Worm (Caenorhabditis elegans) whole organism, young adult: ENCODE data around the gene ZK637.15.
A peak's percentile ranks its signal among the peaks of the same experiment; 100 is the strongest.

ENCODE experiments used
- B0035.1 ChIP-seq: sonication (generic microtip); optimal IDR thresholded peaks from 2 replicates; lab custom pipeline; 2016; ENCODE audit warnings: missing genetic modification characterization, mild to moderate bottlenecking, missing compliant biosample characterization, missing genotype, missing genetic modification reagents
- B0336.3 ChIP-seq: fragments of 200-800 bp; sonication (Bioruptor generic); IDR thresholded peaks from 2 replicates; pipeline ENCODE4 v1.3.6; 2022; ENCODE audit warnings: missing genetic modification characterization, missing compliant biosample characterization
- D2030.7 ChIP-seq: fragments of 200-800 bp; sonication (Bioruptor generic); IDR thresholded peaks from 2 replicates; pipeline ENCODE4 v1.3.6; 2022; ENCODE audit warnings: missing genetic modification reagents, missing genetic modification characterization, missing compliant biosample characterization
- F10E7.11 ChIP-seq: sonication (generic microtip); optimal IDR thresholded peaks from 2 replicates; lab custom pipeline; 2017; ENCODE audit warnings: mild to moderate bottlenecking, missing genetic modification characterization, moderate library complexity, missing compliant biosample characterization
- F22D6.2 ChIP-seq: sonication (generic microtip); optimal IDR thresholded peaks from 2 replicates; lab custom pipeline; 2016; ENCODE audit warnings: mild to moderate bottlenecking, missing genetic modification characterization, missing compliant biosample characterization
- F23B12.7 ChIP-seq: sonication (generic microtip); optimal IDR thresholded peaks from 2 replicates; lab custom pipeline; 2017; ENCODE audit warnings: missing genetic modification characterization, mild to moderate bottlenecking, missing compliant biosample characterization, antibody characterized with exemption, moderate library complexity; ENCODE audit not compliant: insufficient read depth
- F37B4.10 ChIP-seq: fragments of 200-800 bp; sonication (Bioruptor generic); IDR thresholded peaks from 2 replicates; pipeline ENCODE4 v1.3.6; 2022; ENCODE audit warnings: missing genetic modification characterization, missing compliant biosample characterization
- F39B2.1 ChIP-seq: fragments of 200-800 bp; sonication (Bioruptor generic); IDR thresholded peaks from 2 replicates; pipeline ENCODE4 v1.3.6; 2022; ENCODE audit warnings: missing genetic modification reagents, missing genetic modification characterization, missing compliant biosample characterization
- F55B11.4 ChIP-seq: sonication (generic microtip); optimal IDR thresholded peaks from 2 replicates; lab custom pipeline; 2016; ENCODE audit warnings: missing compliant biosample characterization, missing genetic modification characterization, borderline replicate concordance; ENCODE audit not compliant: insufficient read depth
- F57A8.1 ChIP-seq: fragments of 200-800 bp; sonication (Bioruptor generic); optimal IDR thresholded peaks from 2 replicates; lab custom pipeline; 2018; ENCODE audit warnings: mild to moderate bottlenecking, missing genetic modification characterization, moderate library complexity, missing compliant biosample characterization
- K12H6.12 ChIP-seq: fragments of 200-800 bp; sonication (Bioruptor generic); optimal IDR thresholded peaks from 2 replicates; lab custom pipeline; 2018; ENCODE audit warnings: mild to moderate bottlenecking, missing genetic modification characterization, missing compliant biosample characterization
- T26A5.8 ChIP-seq: sonication (generic microtip); optimal IDR thresholded peaks from 2 replicates; lab custom pipeline; 2016; ENCODE audit warnings: missing genetic modification characterization, missing compliant biosample characterization
- Y56A3A.18 ChIP-seq: fragments of 200-800 bp; sonication (Bioruptor generic); IDR thresholded peaks from 2 replicates; pipeline ENCODE4 v1.3.6; 2022; ENCODE audit warnings: missing genetic modification reagents, missing genetic modification characterization, missing compliant biosample characterization
- ZK185.1 ChIP-seq: sonication (generic microtip); optimal IDR thresholded peaks from 2 replicates; lab custom pipeline; 2016; ENCODE audit warnings: mild to moderate bottlenecking, missing genetic modification characterization, missing compliant biosample characterization; ENCODE audit not compliant: poor library complexity, severe bottlenecking
- ama-1 ChIP-seq, 3 experiments: fragments of 150-350 bp in 1 of 3; sonication (generic microtip) in 2 of 3; optimal IDR thresholded peaks; 2 replicates each; lab custom pipeline; 2014 to 2018; ENCODE audit warnings: missing biosample characterization in 2 of 3, missing genetic modification characterization in 2 of 3, missing genetic modification reagents in 2 of 3
- aptf-3 ChIP-seq: fragments of 200-800 bp; sonication (Bioruptor generic); IDR thresholded peaks from 2 replicates; pipeline ENCODE4 v1.3.6; 2022; ENCODE audit warnings: missing genetic modification characterization, missing compliant biosample characterization
- ceh-100 ChIP-seq: fragments of 200-800 bp; sonication (Bioruptor generic); IDR thresholded peaks from 2 replicates; pipeline ENCODE4 v1.3.6; 2022; ENCODE audit warnings: missing genetic modification reagents, missing genetic modification characterization, missing compliant biosample characterization
- ceh-27 ChIP-seq: fragments of 200-800 bp; sonication (Bioruptor generic); optimal IDR thresholded peaks from 2 replicates; lab custom pipeline; 2018; ENCODE audit warnings: mild to moderate bottlenecking, missing genetic modification characterization, moderate library complexity, missing compliant biosample characterization
- ceh-58 ChIP-seq: fragments of 200-800 bp; sonication (Bioruptor generic); IDR thresholded peaks from 2 replicates; pipeline ENCODE4 v1.3.6; 2022; ENCODE audit warnings: missing genetic modification characterization, missing compliant biosample characterization
- ceh-91 ChIP-seq: fragments of 200-800 bp; sonication (Bioruptor generic); IDR thresholded peaks from 2 replicates; pipeline ENCODE4 v1.3.6; 2022; ENCODE audit warnings: missing genetic modification reagents, missing genetic modification characterization, missing compliant biosample characterization
- efl-1 ChIP-seq: fragments of 150-350 bp; optimal IDR thresholded peaks from 2 replicates; lab custom pipeline; 2014; ENCODE audit warnings: missing biosample characterization, missing genetic modification reagents, missing genetic modification characterization
- egl-44 ChIP-seq: fragments of 200-800 bp; sonication (Bioruptor generic); IDR thresholded peaks from 2 replicates; pipeline ENCODE4 v1.3.6; 2022; ENCODE audit warnings: missing genetic modification reagents, missing genetic modification characterization, missing compliant biosample characterization
- egrh-3 ChIP-seq: fragments of 200-800 bp; sonication (Bioruptor generic); IDR thresholded peaks from 2 replicates; pipeline ENCODE4 v1.3.6; 2022; ENCODE audit warnings: missing genetic modification reagents, missing genetic modification characterization, missing compliant biosample characterization
- gei-17 ChIP-seq: fragments of 200-800 bp; sonication (Bioruptor generic); optimal IDR thresholded peaks from 2 replicates; lab custom pipeline; 2018; ENCODE audit warnings: mild to moderate bottlenecking, missing genetic modification characterization, missing compliant biosample characterization
- hmg-1.2 ChIP-seq: fragments of 200-800 bp; sonication (Bioruptor generic); IDR thresholded peaks from 2 replicates; pipeline ENCODE4 v1.3.6; 2022; ENCODE audit warnings: missing genetic modification reagents, missing genetic modification characterization, missing compliant biosample characterization
- lag-1 ChIP-seq: fragments of 200-800 bp; sonication (Bioruptor generic); IDR thresholded peaks from 2 replicates; pipeline ENCODE4 v1.3.6; 2022; ENCODE audit warnings: missing genetic modification reagents, missing genetic modification characterization, missing compliant biosample characterization
- lin-35 ChIP-seq, 3 experiments: fragments of 150-350 bp in 2 of 3; sonication (generic microtip) in 1 of 3; optimal IDR thresholded peaks; 2 replicates each; lab custom pipeline; 2014 to 2018; ENCODE audit warnings: missing biosample characterization in 3 of 3, missing genetic modification characterization in 3 of 3, missing genetic modification reagents in 3 of 3
- lin-40 ChIP-seq: sonication (generic microtip); optimal IDR thresholded peaks from 2 replicates; lab custom pipeline; 2016; ENCODE audit warnings: missing genetic modification characterization, mild to moderate bottlenecking, missing compliant biosample characterization, missing genotype, missing genetic modification reagents
- lin-54 ChIP-seq: fragments of 200-800 bp; sonication (Bioruptor generic); optimal IDR thresholded peaks from 2 replicates; lab custom pipeline; 2018; ENCODE audit warnings: mild to moderate bottlenecking, missing genetic modification characterization, missing compliant biosample characterization
- lsl-1 ChIP-seq: fragments of 200-800 bp; sonication (Bioruptor generic); optimal IDR thresholded peaks from 2 replicates; lab custom pipeline; 2018; ENCODE audit warnings: mild to moderate bottlenecking, missing genetic modification characterization, moderate library complexity, missing compliant biosample characterization
- madf-8 ChIP-seq: fragments of 200-800 bp; sonication (Bioruptor generic); conservative IDR thresholded peaks from 2 replicates; pipeline ENCODE4 v1.3.6; 2022; ENCODE audit warnings: missing genetic modification reagents, missing genetic modification characterization, missing compliant biosample characterization
- mes-4 ChIP-seq: sonication (generic microtip); optimal IDR thresholded peaks from 2 replicates; lab custom pipeline; 2016; ENCODE audit warnings: missing genotype, missing genetic modification characterization, missing compliant biosample characterization
- mxl-1 ChIP-seq: sonication (generic microtip); optimal IDR thresholded peaks from 2 replicates; lab custom pipeline; 2016; ENCODE audit warnings: missing genetic modification characterization, missing compliant biosample characterization
- nfyb-1 ChIP-seq: fragments of 200-800 bp; sonication (Bioruptor generic); IDR thresholded peaks from 2 replicates; pipeline ENCODE4 v1.3.6; 2022; ENCODE audit warnings: missing genetic modification reagents, missing genetic modification characterization, missing compliant biosample characterization
- pha-4 ChIP-seq: fragments of 150-350 bp; sonication (generic microtip); optimal IDR thresholded peaks from 2 replicates; lab custom pipeline; 2014; ENCODE audit warnings: missing biosample characterization, missing genetic modification reagents, missing genetic modification characterization
- rpc-1 ChIP-seq, 2 experiments: fragments of 150-350 bp in 1 of 2; sonication (generic microtip) in 1 of 2; optimal IDR thresholded peaks; 2 replicates each; lab custom pipeline; 2014 to 2018; ENCODE audit warnings: missing biosample characterization in 1 of 2, missing genetic modification characterization in 1 of 2, missing genetic modification reagents in 1 of 2, missing genotype in 1 of 2
- sea-2 ChIP-seq: fragments of 200-800 bp; sonication (Bioruptor generic); IDR thresholded peaks from 2 replicates; pipeline ENCODE4 v1.3.6; 2022; ENCODE audit warnings: missing genetic modification characterization, missing compliant biosample characterization
- snpc-1.3 ChIP-seq: sonication (generic microtip); optimal IDR thresholded peaks from 2 replicates; lab custom pipeline; 2017; ENCODE audit warnings: missing genetic modification characterization, mild to moderate bottlenecking, missing compliant biosample characterization, antibody characterized with exemption, moderate library complexity, missing genotype, missing genetic modification reagents; ENCODE audit not compliant: insufficient read depth
- snpc-3.4 ChIP-seq: sonication (generic microtip); optimal IDR thresholded peaks from 2 replicates; lab custom pipeline; 2017; ENCODE audit warnings: missing genetic modification characterization, mild to moderate bottlenecking, missing compliant biosample characterization, antibody characterized with exemption, moderate library complexity, missing genotype, missing genetic modification reagents
- tbp1 ChIP-seq: fragments of 200-800 bp; sonication (Bioruptor generic); optimal IDR thresholded peaks from 2 replicates; lab custom pipeline; 2018; ENCODE audit warnings: mild to moderate bottlenecking, missing genetic modification characterization, missing compliant biosample characterization
- xnd-1 ChIP-seq: sonication (generic microtip); optimal IDR thresholded peaks from 2 replicates; lab custom pipeline; 2016; ENCODE audit warnings: missing genotype, missing genetic modification reagents, missing genetic modification characterization, missing compliant biosample characterization
- zfh-2 ChIP-seq: fragments of 200-800 bp; sonication (Bioruptor generic); conservative IDR thresholded peaks from 2 replicates; pipeline ENCODE4 v1.3.6; 2022; ENCODE audit warnings: missing genetic modification reagents, missing genetic modification characterization, missing compliant biosample characterization
- ztf-18 ChIP-seq: sonication (generic microtip); optimal IDR thresholded peaks from 2 replicates; lab custom pipeline; 2016; ENCODE audit warnings: missing genotype, mild to moderate bottlenecking, missing genetic modification characterization, missing compliant biosample characterization

ZK637.15 gene

DNA sequence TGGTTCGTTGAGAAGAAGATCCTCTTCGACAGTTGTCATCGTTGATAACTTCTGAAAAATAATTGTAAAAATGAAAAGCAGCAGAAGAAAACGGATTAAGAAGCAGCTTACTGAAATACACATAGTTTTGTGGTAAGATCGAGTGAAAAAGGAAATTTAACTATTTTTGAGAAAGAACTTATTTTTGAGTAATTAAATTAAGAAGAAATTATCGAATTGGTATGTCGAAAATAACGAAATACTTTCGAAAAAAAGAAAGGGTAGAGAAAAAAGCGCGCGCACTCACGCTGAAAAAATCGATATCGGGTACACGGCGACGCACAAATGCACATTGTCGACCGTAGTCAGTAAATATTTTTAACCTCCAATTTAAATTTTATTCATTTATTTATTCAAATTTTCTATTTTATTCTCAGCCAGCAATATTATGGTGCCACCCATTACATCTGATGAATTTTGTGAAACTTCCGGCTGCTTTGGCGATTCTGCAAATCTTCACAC is 36.3 kb downstream of the ZK637.15 start, which contains the start of the genes ZK643.5 and ZK643.2 (continued):
- TF ChIP-seq xnd-1 (tag; lab: Kevin White, UChicago) (no peak), madf-8 (peak; percentile 51), egrh-3 (GFP tag; lab: Robert Waterston, UW) (no peak), lag-1 (GFP tag; lab: Robert Waterston, UW) (no peak), zfh-2 (GFP tag; lab: Robert Waterston, UW) (no peak), ceh-91 (GFP tag; lab: Robert Waterston, UW) (no peak), lin-40 (tag; lab: Kevin White, UChicago) (no peak), mes-4 (no peak), nfyb-1 (GFP tag; lab: Robert Waterston, UW) (0 out of 2 replicates have a peak, but pooled peaks have one; percentile 11), gei-17 (GFP tag; lab: Kevin White, UChicago) (no peak), ceh-58 (GFP tag; lab: Robert Waterston, UW) (no peak), rpc-1 (optimal IDR thresholded peaks at IDR 0.05; lab: Kevin White, UChicago) (no peak), rpc-1 (tag; optimal IDR thresholded peaks at IDR 0.05; lab: Kevin White, UChicago) (no peak), ama-1 (optimal IDR thresholded peaks at IDR 0.05; lab: Kevin White, UChicago) (no peak), ama-1 (GFP tag; optimal IDR thresholded peaks at IDR 0.05; lab: Kevin White, UChicago) (peak in 1 of 2 experiments; percentile 64), B0035.1 (no peak), F23B12.7 (peak; percentile 36), F39B2.1 (no peak), Y56A3A.18 (GFP tag; lab: Robert Waterston, UW) (no peak), tbp1 (GFP tag; lab: Kevin White, UChicago) (peak; percentile 36), hmg-1.2 (GFP tag; lab: Robert Waterston, UW) (no peak; the same call in 1 of the 2 replicates), mxl-1 (tag; lab: Kevin White, UChicago) (no peak), K12H6.12 (no peak), efl-1 (GFP tag; lab: Kevin White, UChicago) (peak; percentile 82), F22D6.2 (no peak), lin-35 (GFP tag; optimal IDR thresholded peaks at IDR 0.05; lab: Kevin White, UChicago) (peak in 1 of 3 experiments; percentile 76), snpc-3.4 (tag; lab: Kevin White, UChicago) (peak; percentile 57), ceh-27 (GFP tag; lab: Kevin White, UChicago) (peak; percentile 22), D2030.7 (GFP tag; lab: Robert Waterston, UW) (peak; percentile 45; the same call in 1 of the 2 replicates), egl-44 (GFP tag; lab: Robert Waterston, UW) (no peak), F10E7.11 (tag; lab: Kevin White, UChicago) (no peak), aptf-3 (no peak), T26A5.8 (tag; lab: Kevin White, UChicago) (no peak), F37B4.10 (GFP tag; lab: Robert Waterston, UW) (no peak), snpc-1.3 (peak; percentile 71), sea-2 (no peak), F57A8.1 (GFP tag; lab: Kevin White, UChicago) (no peak), ceh-100 (GFP tag; lab: Robert Waterston, UW) (no peak), ZK185.1 (tag; lab: Kevin White, UChicago) (no peak), F55B11.4 (tag; lab: Kevin White, UChicago) (no peak), pha-4 (no peak), ztf-18 (peak; percentile 23), B0336.3 (GFP tag; lab: Robert Waterston, UW) (no peak), lin-54 (peak; percentile 70), lsl-1 (peak; percentile 74)
